Worm (Caenorhabditis elegans) whole organism, midembryonic: ENCODE measurements around the gene phf-31.

Source experiments
- T22C8.4 ChIP-seq: fragments of 200-800 bp; sonication (Bioruptor generic); IDR thresholded peaks from 2 replicates; pipeline ENCODE4 v1.3.6; 2022; ENCODE audit warnings: missing genetic modification characterization, missing compliant biosample characterization
- cog-1 ChIP-seq: sonication (generic microtip); optimal IDR thresholded peaks from 2 replicates; lab custom pipeline; 2016; ENCODE audit warnings: missing genetic modification characterization, missing compliant biosample characterization
- flt-1 ChIP-seq: fragments of 200-800 bp; sonication (Bioruptor generic); IDR thresholded peaks from 2 replicates; pipeline ENCODE4 v1.3.6; 2022; ENCODE audit warnings: missing genetic modification characterization, missing compliant biosample characterization
- klf-2 ChIP-seq: fragments of 200-800 bp; sonication (Bioruptor generic); conservative IDR thresholded peaks from 2 replicates; pipeline ENCODE4 v1.3.6; 2022; ENCODE audit warnings: missing genetic modification reagents, missing genetic modification characterization, missing compliant biosample characterization
- med-1 ChIP-seq: sonication (generic microtip); optimal IDR thresholded peaks from 2 replicates; lab custom pipeline; 2017; ENCODE audit warnings: missing genetic modification characterization, mild to moderate bottlenecking, missing compliant biosample characterization, antibody characterized with exemption, missing genetic modification reagents; ENCODE audit not compliant: insufficient read depth
- ref-1 ChIP-seq: fragments of 200-800 bp; sonication (Bioruptor generic); conservative IDR thresholded peaks from 2 replicates; pipeline ENCODE4 v1.3.6; 2022; ENCODE audit warnings: missing genetic modification reagents, missing genetic modification characterization, missing compliant biosample characterization
- ztf-23 ChIP-seq: fragments of 200-800 bp; sonication (Bioruptor generic); IDR thresholded peaks from 2 replicates; pipeline ENCODE4 v1.3.6; 2022; ENCODE audit warnings: missing genetic modification reagents, missing genetic modification characterization, missing compliant biosample characterization
- ztf-29 ChIP-seq: fragments of 200-800 bp; sonication (Bioruptor generic); IDR thresholded peaks from 2 replicates; pipeline ENCODE4 v1.3.6; 2022; ENCODE audit warnings: missing genetic modification reagents, missing genetic modification characterization, missing compliant biosample characterization

ce11 chrX:10635608-10636007 is 46.2 kb upstream of the phf-31 start, which contains the start of gene daf-12:
- TF ChIP-seq flt-1 (GFP tag; lab: Robert Waterston, UW) (no peak), ztf-29 (no peak), ref-1 (GFP tag; lab: Robert Waterston, UW) (no peak), cog-1 (tag; lab: Kevin White, UChicago) (no peak), med-1 (GFP tag; lab: Kevin White, UChicago) (no peak), T22C8.4 (GFP tag; lab: Robert Waterston, UW) (no peak), klf-2 (GFP tag; lab: Robert Waterston, UW) (no peak), ztf-23 (GFP tag; lab: Robert Waterston, UW) (no peak)
